Worm (Caenorhabditis elegans) whole organism, L3 larva: ENCODE data around the gene C28C12.12.

Source experiments
- ama-1 ChIP-seq: fragments of 150-350 bp; optimal IDR thresholded peaks from 2 replicates; lab custom pipeline; 2018
- daf-12 ChIP-seq: fragments of 150-350 bp; optimal IDR thresholded peaks from 2 replicates; lab custom pipeline; 2014; ENCODE audit warnings: missing biosample characterization, missing genetic modification reagents, missing genetic modification characterization
- fkh-10 ChIP-seq: sonication (generic microtip); optimal IDR thresholded peaks from 2 replicates; lab custom pipeline; 2017; ENCODE audit warnings: missing biosample characterization, missing genetic modification reagents, missing genetic modification characterization
- lin-15B ChIP-seq: fragments of 150-350 bp; optimal IDR thresholded peaks from 2 replicates; lab custom pipeline; 2014; ENCODE audit warnings: missing biosample characterization, missing genetic modification characterization
- lin-39 ChIP-seq: fragments of 150-350 bp; optimal IDR thresholded peaks from 2 replicates; lab custom pipeline; 2018; ENCODE audit warnings: missing biosample characterization, missing genetic modification reagents, missing genetic modification characterization
- nhr-12 ChIP-seq: fragments of 150-350 bp; optimal IDR thresholded peaks from 2 replicates; lab custom pipeline; 2014; ENCODE audit warnings: missing biosample characterization, missing genetic modification characterization
- nhr-28 ChIP-seq: fragments of 150-350 bp; optimal IDR thresholded peaks from 2 replicates; lab custom pipeline; 2014; ENCODE audit warnings: missing biosample characterization, missing genetic modification characterization
- nhr-77 ChIP-seq: fragments of 150-350 bp; optimal IDR thresholded peaks from 2 replicates; lab custom pipeline; 2014; ENCODE audit warnings: missing biosample characterization, missing genetic modification characterization
- skn-1 ChIP-seq: fragments of 150-350 bp; optimal IDR thresholded peaks from 2 replicates; lab custom pipeline; 2014; ENCODE audit warnings: missing biosample characterization, missing genetic modification characterization
- tbx-2 ChIP-seq: sonication (generic microtip); optimal IDR thresholded peaks from 2 replicates; lab custom pipeline; 2016; ENCODE audit warnings: mild to moderate bottlenecking, missing genetic modification characterization, missing compliant biosample characterization

ce11 chrIV:8496263-8496662 is at the start of gene C28C12.12:
- TF ChIP-seq nhr-28 (tag; lab: Kevin White, UChicago) (no peak), nhr-12 (tag; lab: Kevin White, UChicago) (no peak), tbx-2 (tag; lab: Kevin White, UChicago) (no peak), fkh-10 (GFP tag; lab: Kevin White, UChicago) (no peak), lin-15B (tag; lab: Kevin White, UChicago) (no peak), skn-1 (tag; lab: Kevin White, UChicago) (no peak), ama-1 (no peak), nhr-77 (tag; lab: Kevin White, UChicago) (no peak), daf-12 (tag; lab: Kevin White, UChicago) (no peak), lin-39 (tag; lab: Kevin White, UChicago) (no peak)
